Worm (Caenorhabditis elegans): Measurements from ENCODE around the gene nspg-5.

nspg-5 gene

DNA sequence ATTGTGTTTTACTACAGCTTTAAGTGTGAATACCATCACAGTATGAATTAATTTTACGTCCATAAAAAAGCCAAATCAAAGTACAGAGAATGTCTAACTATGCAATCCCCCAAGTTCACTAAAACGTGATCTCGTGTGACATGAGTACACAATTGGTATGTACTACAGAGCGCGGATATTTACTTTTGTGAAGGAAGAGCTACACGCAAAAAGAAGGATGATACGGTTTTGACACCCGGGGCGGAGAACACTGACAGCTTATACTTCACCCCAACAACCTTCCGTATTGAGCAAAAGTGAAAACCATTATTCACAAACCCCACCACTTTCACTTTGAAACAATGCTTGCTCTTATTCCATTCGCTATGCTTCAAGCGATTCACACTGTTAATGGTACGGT, at the start of gene nspg-5:
TSS of gene nspg-5 (plus strand) at position 301 of the 400 bp plus-strand sequence.
- TF ChIP-seq ceh-13 (GFP tag; optimal IDR thresholded peaks at IDR 0.05) (no peak), tbx-11 (GFP tag; IDR thresholded peaks at IDR 0.05) (no peak), hmbx-1 (tag; optimal IDR thresholded peaks at IDR 0.05) (no peak), ets-7 (tag; optimal IDR thresholded peaks at IDR 0.05) (no peak), F13C5.2 (tag; optimal IDR thresholded peaks at IDR 0.05) (no peak), sea-1 (GFP tag; conservative IDR thresholded peaks at IDR 0.05) (no peak), hmg-4 (GFP tag; optimal IDR thresholded peaks at IDR 0.05) (no peak), ceh-36 (tag; optimal IDR thresholded peaks at IDR 0.05) (no peak), tra-4 (tag; optimal IDR thresholded peaks at IDR 0.05) (no peak), aly-1 (tag; optimal IDR thresholded peaks at IDR 0.05) (no peak), pes-1 (GFP tag; IDR thresholded peaks at IDR 0.05) (no peak), scrt-1 (GFP tag; IDR thresholded peaks at IDR 0.05) (no peak), B0310.2 (tag; optimal IDR thresholded peaks at IDR 0.05) (no peak), flt-1 (GFP tag; IDR thresholded peaks at IDR 0.05) (no peak)

DNA sequence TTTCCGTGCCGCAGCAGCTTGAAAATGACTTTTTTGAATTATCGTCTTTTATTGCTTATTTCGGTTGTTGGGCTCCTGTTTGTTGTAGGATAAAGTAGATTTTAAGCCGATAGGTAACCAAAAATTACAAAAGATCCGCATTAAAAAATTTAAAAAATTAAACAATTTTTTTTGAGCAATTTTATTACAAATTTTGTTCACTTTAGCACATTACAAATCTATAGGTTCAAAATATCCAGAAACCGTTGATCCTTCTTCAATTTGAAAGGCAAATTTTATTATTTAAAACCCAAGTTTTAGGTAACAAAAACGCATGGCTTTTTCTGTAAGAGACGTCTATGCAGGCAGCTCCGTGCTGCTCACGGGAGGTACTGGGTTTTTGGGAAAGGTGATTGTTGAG, 48.8 kb upstream of the nspg-5 start, which contains the start of gene fard-1:
TSS of gene fard-1 (plus strand) at position 301 of the 400 bp plus-strand sequence.
- no peak for TF ChIP-seq aly-1 (tag; optimal IDR thresholded peaks at IDR 0.05)
- TF ChIP-seq tbx-37 (GFP tag; conservative IDR thresholded peaks at IDR 0.05), result no peak
- no peak for TF ChIP-seq scrt-1 (GFP tag; IDR thresholded peaks at IDR 0.05)
- no peak for TF ChIP-seq ceh-13 (GFP tag; optimal IDR thresholded peaks at IDR 0.05)
- TF ChIP-seq ama-1 (optimal IDR thresholded peaks at IDR 0.05), result no peak
- no peak for TF ChIP-seq sea-1 (GFP tag; conservative IDR thresholded peaks at IDR 0.05)
- TF ChIP-seq hnd-1 (tag; optimal IDR thresholded peaks at IDR 0.05), result no peak
- no peak for TF ChIP-seq B0310.2 (tag; optimal IDR thresholded peaks at IDR 0.05)
- TF ChIP-seq tra-4 (tag; optimal IDR thresholded peaks at IDR 0.05), result no peak
- TF ChIP-seq ceh-36 (tag; optimal IDR thresholded peaks at IDR 0.05), result no peak

DNA sequence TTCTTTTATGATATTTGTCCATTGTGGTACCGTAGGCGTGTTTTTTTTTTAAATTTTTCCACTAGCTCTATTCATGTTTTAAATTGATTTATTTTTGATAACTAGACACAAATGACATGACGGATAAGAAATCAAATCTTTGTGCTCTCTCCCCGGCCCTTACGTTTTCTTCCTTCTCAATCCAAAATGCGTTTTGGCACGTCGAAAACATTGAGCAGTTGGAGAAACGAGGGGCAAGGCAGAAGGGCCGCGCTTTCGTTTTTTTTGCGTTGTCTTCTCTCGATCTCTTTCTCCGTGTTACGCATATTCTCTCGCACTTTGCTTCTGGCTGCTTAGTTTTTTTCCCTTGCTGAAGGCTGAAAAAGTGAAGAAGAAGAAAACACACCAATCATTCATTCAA, 42.7 kb upstream of the nspg-5 start:
- no peak for TF ChIP-seq pes-1 (GFP tag; IDR thresholded peaks at IDR 0.05)
- TF ChIP-seq sea-1 (GFP tag; conservative IDR thresholded peaks at IDR 0.05), result no peak
- no peak for TF ChIP-seq flt-1 (GFP tag; IDR thresholded peaks at IDR 0.05)
- TF ChIP-seq hmg-4 (GFP tag; optimal IDR thresholded peaks at IDR 0.05), result no peak
- no peak for TF ChIP-seq F13C5.2 (tag; optimal IDR thresholded peaks at IDR 0.05)
- TF ChIP-seq tra-4 (tag; optimal IDR thresholded peaks at IDR 0.05), result no peak
- no peak for TF ChIP-seq B0310.2 (tag; optimal IDR thresholded peaks at IDR 0.05)
- TF ChIP-seq tbx-37 (GFP tag; conservative IDR thresholded peaks at IDR 0.05), result no peak
- no peak for TF ChIP-seq scrt-1 (GFP tag; IDR thresholded peaks at IDR 0.05)
- TF ChIP-seq aly-1 (tag; optimal IDR thresholded peaks at IDR 0.05), result no peak
- no peak for TF ChIP-seq ceh-36 (tag; optimal IDR thresholded peaks at IDR 0.05)
- TF ChIP-seq hmbx-1 (tag; optimal IDR thresholded peaks at IDR 0.05), result no peak
- no peak for TF ChIP-seq tbx-11 (GFP tag; IDR thresholded peaks at IDR 0.05)
- no peak for TF ChIP-seq ceh-13 (GFP tag; optimal IDR thresholded peaks at IDR 0.05)

DNA sequence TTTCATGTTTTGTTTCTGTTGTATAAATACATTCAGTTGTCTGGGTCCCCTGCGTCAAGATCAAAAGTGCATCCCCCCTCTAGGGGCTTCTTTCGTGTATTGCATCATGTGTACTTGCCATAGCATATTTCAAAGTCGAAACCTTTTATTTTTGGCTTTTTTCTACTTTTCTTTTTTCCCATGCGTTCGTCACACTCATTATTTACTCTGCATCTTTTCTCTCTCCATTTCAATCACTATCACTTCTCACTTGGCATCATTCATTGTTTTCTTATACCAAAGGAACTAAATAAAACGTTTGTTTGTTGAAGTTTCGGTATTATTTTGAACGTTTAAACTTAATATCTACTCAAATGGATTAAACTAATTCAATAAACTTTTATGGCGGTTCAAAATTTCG, 42.3 kb upstream of the nspg-5 start:
- no peak for TF ChIP-seq pes-1 (GFP tag; IDR thresholded peaks at IDR 0.05)
- TF ChIP-seq F13C5.2 (tag; optimal IDR thresholded peaks at IDR 0.05), result no peak
- TF ChIP-seq B0310.2 (tag; optimal IDR thresholded peaks at IDR 0.05), result no peak
- no peak for TF ChIP-seq ets-7 (tag; optimal IDR thresholded peaks at IDR 0.05)
- no peak for TF ChIP-seq tra-4 (tag; optimal IDR thresholded peaks at IDR 0.05)

DNA sequence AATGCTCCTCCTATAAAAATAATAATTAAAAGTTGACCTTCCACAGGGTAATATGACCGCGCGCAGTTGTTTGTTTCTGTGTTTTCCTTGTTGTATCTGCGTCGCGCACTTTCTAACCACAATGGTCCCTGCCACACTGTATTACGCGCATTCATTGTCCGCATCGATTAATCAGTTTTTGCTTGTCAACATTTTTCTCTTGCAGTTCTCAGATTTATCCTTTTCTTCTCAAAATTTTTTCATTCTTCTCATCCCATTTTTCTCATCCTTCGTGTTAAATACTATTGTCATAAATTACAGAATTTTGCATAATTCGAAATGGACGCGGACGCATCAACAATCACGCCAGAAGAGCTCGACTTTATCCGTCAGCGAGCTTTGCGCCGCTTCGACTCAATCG, 41.2 kb upstream of the nspg-5 start, which contains the start of gene pfk-1.1:
TSS of gene pfk-1.1 (plus strand) at position 301 of the 400 bp plus-strand sequence.
- TF ChIP-seq scrt-1 (GFP tag; IDR thresholded peaks at IDR 0.05) (no peak), tbx-37 (GFP tag; conservative IDR thresholded peaks at IDR 0.05) (no peak), sea-1 (GFP tag; conservative IDR thresholded peaks at IDR 0.05) (no peak), aly-1 (tag; optimal IDR thresholded peaks at IDR 0.05) (no peak), ceh-36 (tag; optimal IDR thresholded peaks at IDR 0.05) (no peak), flt-1 (GFP tag; IDR thresholded peaks at IDR 0.05) (no peak), B0310.2 (tag; optimal IDR thresholded peaks at IDR 0.05) (no peak), pes-1 (GFP tag; IDR thresholded peaks at IDR 0.05) (no peak), hnd-1 (tag; optimal IDR thresholded peaks at IDR 0.05) (no peak), tra-4 (tag; optimal IDR thresholded peaks at IDR 0.05) (no peak), hmg-4 (GFP tag; optimal IDR thresholded peaks at IDR 0.05) (no peak), ets-7 (tag; optimal IDR thresholded peaks at IDR 0.05) (no peak), ceh-13 (GFP tag; optimal IDR thresholded peaks at IDR 0.05) (no peak), hmbx-1 (tag; optimal IDR thresholded peaks at IDR 0.05) (no peak), tbx-11 (GFP tag; IDR thresholded peaks at IDR 0.05) (no peak)

DNA sequence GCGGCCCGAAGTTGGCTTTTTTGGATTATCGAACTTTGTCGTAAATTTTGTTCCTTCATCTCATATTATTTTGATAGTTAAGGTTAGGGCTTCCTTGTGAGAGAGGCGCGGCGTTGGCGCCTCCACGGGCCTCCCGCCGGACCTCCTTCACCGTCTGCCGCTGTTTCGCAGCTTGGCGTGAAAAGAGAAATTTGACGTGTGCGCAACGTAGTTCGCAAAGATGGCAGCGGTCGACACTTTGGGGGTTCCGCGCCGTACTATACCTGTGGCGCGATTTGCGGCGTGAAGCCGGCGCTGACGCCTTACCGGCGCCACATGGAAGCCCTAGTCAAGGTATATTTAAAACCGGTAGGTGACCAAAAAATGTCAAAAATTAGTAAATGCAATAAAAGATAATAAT, 39.5 kb upstream of the nspg-5 start:
- no peak for TF ChIP-seq scrt-1 (GFP tag; IDR thresholded peaks at IDR 0.05)
- no peak for TF ChIP-seq ets-7 (tag; optimal IDR thresholded peaks at IDR 0.05)
- no peak for TF ChIP-seq tbx-37 (GFP tag; conservative IDR thresholded peaks at IDR 0.05)
- TF ChIP-seq tbx-11 (GFP tag; IDR thresholded peaks at IDR 0.05), result no peak
- no peak for TF ChIP-seq aly-1 (tag; optimal IDR thresholded peaks at IDR 0.05)

DNA sequence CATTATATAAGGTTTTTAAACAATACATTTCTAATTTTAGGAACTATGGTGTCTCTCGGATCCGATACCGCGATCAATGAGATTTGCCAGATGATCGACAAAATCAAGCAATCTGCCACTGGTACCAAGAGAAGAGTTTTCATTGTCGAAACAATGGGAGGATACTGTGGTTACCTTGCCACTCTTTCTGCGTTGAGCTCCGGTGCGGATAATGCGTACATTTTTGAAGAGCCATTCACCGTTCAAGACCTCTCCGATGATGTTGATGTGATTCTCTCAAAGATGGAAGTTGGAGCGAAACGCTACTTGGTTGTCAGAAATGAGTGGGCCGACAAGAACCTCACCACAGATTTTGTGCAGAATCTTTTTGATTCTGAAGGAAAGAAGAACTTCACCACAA, 38.2 kb upstream of the nspg-5 start:
- TF ChIP-seq ceh-36 (tag; optimal IDR thresholded peaks at IDR 0.05) (no peak), sea-1 (GFP tag; conservative IDR thresholded peaks at IDR 0.05) (no peak), ama-1 (optimal IDR thresholded peaks at IDR 0.05) (no peak), flt-1 (GFP tag; IDR thresholded peaks at IDR 0.05) (no peak), hnd-1 (tag; optimal IDR thresholded peaks at IDR 0.05) (no peak), scrt-1 (GFP tag; IDR thresholded peaks at IDR 0.05) (no peak), tbx-37 (GFP tag; conservative IDR thresholded peaks at IDR 0.05) (no peak), B0310.2 (tag; optimal IDR thresholded peaks at IDR 0.05) (no peak)

DNA sequence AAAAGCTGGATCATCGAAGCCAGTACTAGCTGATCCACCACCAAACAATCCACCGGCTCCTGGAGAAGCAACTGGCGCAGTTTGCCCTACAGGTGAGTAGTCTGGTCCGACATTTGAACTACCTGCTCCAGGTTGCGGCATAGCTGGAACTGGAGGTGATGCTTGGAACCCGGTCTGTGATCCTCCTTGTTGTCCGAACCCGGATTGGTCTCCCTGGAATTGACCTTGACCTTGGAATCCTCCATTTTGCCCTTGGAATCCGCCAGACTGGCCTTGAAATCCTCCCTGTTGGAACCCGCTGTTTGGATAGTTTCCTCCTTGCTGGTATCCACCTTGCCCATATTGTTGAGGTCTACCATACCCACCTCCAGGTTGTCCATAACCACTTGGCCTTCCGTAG, 35.9 kb upstream of the nspg-5 start:
- TF ChIP-seq hmbx-1 (tag; optimal IDR thresholded peaks at IDR 0.05) (no peak), ceh-36 (tag; optimal IDR thresholded peaks at IDR 0.05) (no peak), ceh-13 (GFP tag; optimal IDR thresholded peaks at IDR 0.05) (no peak)
